Worm (Caenorhabditis elegans) whole organism, L4 larva: ENCODE data around the gene soc-2.

Source experiments
- R02D3.7 ChIP-seq: fragments of 150-350 bp; sonication (generic microtip); optimal IDR thresholded peaks from 3 replicates; lab custom pipeline; 2014; ENCODE audit warnings: missing biosample characterization, missing genetic modification characterization
- ama-1 ChIP-seq: fragments of 150-350 bp; optimal IDR thresholded peaks from 2 replicates; lab custom pipeline; 2014; ENCODE audit warnings: inconsistent platforms, mixed read lengths
- ctbp-1 ChIP-seq: fragments of 200-800 bp; sonication (Bioruptor generic); IDR thresholded peaks from 2 replicates; pipeline ENCODE4 v1.3.6; 2022; ENCODE audit warnings: missing genetic modification reagents, missing genetic modification characterization, missing compliant biosample characterization
- hmg-1.1 ChIP-seq: fragments of 200-800 bp; sonication (Bioruptor generic); IDR thresholded peaks from 2 replicates; pipeline ENCODE4 v1.3.6; 2022; ENCODE audit warnings: missing genetic modification reagents, missing genetic modification characterization, missing compliant biosample characterization
- nhr-237 ChIP-seq: sonication (generic microtip); optimal IDR thresholded peaks from 2 replicates; lab custom pipeline; 2017; ENCODE audit warnings: missing biosample characterization, missing genetic modification characterization
- pha-4 ChIP-seq, 2 experiments: fragments of 150-350 bp in 1 of 2; fragments of 200-800 bp in 1 of 2; sonication (Bioruptor generic) in 1 of 2; IDR thresholded peaks in 1 of 2; optimal IDR thresholded peaks in 1 of 2; 2 replicates each; pipeline versions ENCODE4 v1.3.6 to Lab custom; 2014 to 2022; ENCODE audit warnings: missing genetic modification characterization in 2 of 2, missing genetic modification reagents in 2 of 2, missing biosample characterization in 1 of 2, missing compliant biosample characterization in 1 of 2
- php-3 ChIP-seq: fragments of 200-800 bp; sonication (Bioruptor generic); IDR thresholded peaks from 2 replicates; pipeline ENCODE4 v1.3.6; 2022; ENCODE audit warnings: missing genetic modification reagents, missing genetic modification characterization, missing compliant biosample characterization
- skn-1 ChIP-seq: fragments of 150-350 bp; optimal IDR thresholded peaks from 2 replicates; lab custom pipeline; 2014; ENCODE audit warnings: missing biosample characterization, missing genetic modification characterization

ce11 chrIV:5136523-5136922, 15.8 kb downstream of the soc-2 start:
- no peak for TF ChIP-seq nhr-237
- TF ChIP-seq ctbp-1 (GFP tag; lab: Robert Waterston, UW) = no peak
- TF ChIP-seq ama-1 (lab: Kevin White, UChicago) = no peak
- no peak for TF ChIP-seq R02D3.7 (tag; lab: Kevin White, UChicago)
- TF ChIP-seq skn-1 (tag; lab: Kevin White, UChicago) = no peak
- no peak for TF ChIP-seq php-3 (GFP tag; lab: Robert Waterston, UW)
- TF ChIP-seq pha-4 (GFP tag; IDR thresholded peaks at IDR 0.05; lab: Robert Waterston, UW) = no peak
- TF ChIP-seq pha-4 (tag; optimal IDR thresholded peaks at IDR 0.05; lab: Kevin White, UChicago) = no peak
- no peak for TF ChIP-seq hmg-1.1 (GFP tag; lab: Robert Waterston, UW)
